Fruit fly (Drosophila melanogaster): ENCODE data around the gene alpha-Man-Ic.

alpha-Man-Ic gene

dm6 chr3R:29907601-29908175 lies 22.5 kb downstream of the alpha-Man-Ic start, which contains the start of gene CG31036:
Gene CG31036, plus strand, starts transcription at chr3R:29908107.
- TF ChIP-seq pad (GFP tag; optimal IDR thresholded peaks at IDR 0.05) (no peak), ovo (GFP tag; optimal IDR thresholded peaks at IDR 0.05) (no peak), Hr96 (GFP tag; optimal IDR thresholded peaks at IDR 0.05) (no peak), Crg-1 (GFP tag; optimal IDR thresholded peaks at IDR 0.05) (no peak), cnc (optimal IDR thresholded peaks at IDR 0.05) (no peak), CG1620 (GFP tag; optimal IDR thresholded peaks at IDR 0.05) (no peak), cic (GFP tag; optimal IDR thresholded peaks at IDR 0.05) (no peak), bab1 (GFP tag; optimal IDR thresholded peaks at IDR 0.05) (no peak), CG33017 (tag; optimal IDR thresholded peaks at IDR 0.05) (no peak), tj (GFP tag; optimal IDR thresholded peaks at IDR 0.05) (no peak), toe (GFP tag; optimal IDR thresholded peaks at IDR 0.05) (no peak), kay (GFP tag; ENCODE audit: borderline replicate concordance) (no peak), Mnt (GFP tag; optimal IDR thresholded peaks at IDR 0.05) (no peak)

dm6 chr3R:29905164-29905563 lies 25.0 kb downstream of the alpha-Man-Ic start, which contains the start of gene CG15515:
Gene CG15515, plus strand, starts transcription at chr3R:29905464.
- TF ChIP-seq Mnt (GFP tag; optimal IDR thresholded peaks at IDR 0.05) (no peak), cic (GFP tag; optimal IDR thresholded peaks at IDR 0.05) (no peak), pad (GFP tag; optimal IDR thresholded peaks at IDR 0.05) (no peak), kay (GFP tag; ENCODE audit: borderline replicate concordance) (no peak), CG5204 (GFP tag; optimal IDR thresholded peaks at IDR 0.05) (no peak), ovo (GFP tag; optimal IDR thresholded peaks at IDR 0.05) (no peak), CG1620 (GFP tag; optimal IDR thresholded peaks at IDR 0.05) (no peak), CG14711 (tag; optimal IDR thresholded peaks at IDR 0.05) (no peak), bab1 (GFP tag; optimal IDR thresholded peaks at IDR 0.05) (no peak), toe (GFP tag; optimal IDR thresholded peaks at IDR 0.05) (no peak), CG11617 (GFP tag; optimal IDR thresholded peaks at IDR 0.05) (no peak), Clk (GFP tag; optimal IDR thresholded peaks at IDR 0.05) (no peak), CG7045 (GFP tag; optimal IDR thresholded peaks at IDR 0.05) (no peak), CG12768 (GFP tag; optimal IDR thresholded peaks at IDR 0.05) (no peak), cnc (optimal IDR thresholded peaks at IDR 0.05) (no peak)

dm6 chr3R:29903775-29904356 lies 26.3 kb downstream of the alpha-Man-Ic start, which contains the start of gene CG15517:
Gene CG15517, minus strand, starts transcription at chr3R:29903825.
- TF ChIP-seq bab1 (GFP tag; optimal IDR thresholded peaks at IDR 0.05) (peak; percentile 30), CG11617 (GFP tag; optimal IDR thresholded peaks at IDR 0.05) (no peak)

dm6 chr3R:29899635-29900034 lies 30.6 kb downstream of the alpha-Man-Ic start:
- no peak for TF ChIP-seq CG33017 (tag; optimal IDR thresholded peaks at IDR 0.05)
- TF ChIP-seq bab1 (GFP tag; optimal IDR thresholded peaks at IDR 0.05), result no peak
- TF ChIP-seq CG11617 (GFP tag; optimal IDR thresholded peaks at IDR 0.05), result no peak
- no peak for TF ChIP-seq Crg-1 (GFP tag; optimal IDR thresholded peaks at IDR 0.05)
- TF ChIP-seq toe (GFP tag; optimal IDR thresholded peaks at IDR 0.05), result no peak
- no peak for TF ChIP-seq tj (GFP tag; optimal IDR thresholded peaks at IDR 0.05)
- TF ChIP-seq CG7101 (tag; optimal IDR thresholded peaks at IDR 0.05), result no peak
- TF ChIP-seq CG12768 (GFP tag; optimal IDR thresholded peaks at IDR 0.05), result no peak
- no peak for TF ChIP-seq Mnt (GFP tag; optimal IDR thresholded peaks at IDR 0.05)

dm6 chr3R:29898588-29898987 lies 31.6 kb downstream of the alpha-Man-Ic start:
- no peak for TF ChIP-seq Mnt (GFP tag; optimal IDR thresholded peaks at IDR 0.05)
- TF ChIP-seq kay (GFP tag; ENCODE audit: borderline replicate concordance), result no peak
- no peak for TF ChIP-seq Crg-1 (GFP tag; optimal IDR thresholded peaks at IDR 0.05)
- no peak for TF ChIP-seq cnc (optimal IDR thresholded peaks at IDR 0.05)
- no peak for TF ChIP-seq pad (GFP tag; optimal IDR thresholded peaks at IDR 0.05)
- TF ChIP-seq CG33017 (tag; optimal IDR thresholded peaks at IDR 0.05), result no peak
- no peak for TF ChIP-seq CG14711 (tag; optimal IDR thresholded peaks at IDR 0.05)
- no peak for TF ChIP-seq CG5204 (GFP tag; optimal IDR thresholded peaks at IDR 0.05)

- TF ChIP-seq CG33017 (tag; optimal IDR thresholded peaks at IDR 0.05), result peak; percentile 2
- TF ChIP-seq toe (GFP tag; optimal IDR thresholded peaks at IDR 0.05), result peak; percentile 3
- no peak for TF ChIP-seq Hr96 (GFP tag; optimal IDR thresholded peaks at IDR 0.05)
- TF ChIP-seq CG14711 (tag; optimal IDR thresholded peaks at IDR 0.05), result peak; percentile 13
- TF ChIP-seq CG5204 (GFP tag; optimal IDR thresholded peaks at IDR 0.05), result peak; percentile 16
- TF ChIP-seq CG7101 (tag; optimal IDR thresholded peaks at IDR 0.05), result no peak
Observed at dm6 chr3R:29894393-29894792, 35.8 kb downstream of the alpha-Man-Ic start.

- TF ChIP-seq kay (GFP tag; ENCODE audit: borderline replicate concordance) (no peak), cnc (optimal IDR thresholded peaks at IDR 0.05) (no peak), toe (GFP tag; optimal IDR thresholded peaks at IDR 0.05) (no peak), CG7101 (tag; optimal IDR thresholded peaks at IDR 0.05) (no peak), cic (GFP tag; optimal IDR thresholded peaks at IDR 0.05) (no peak), CG5204 (GFP tag; optimal IDR thresholded peaks at IDR 0.05) (no peak), pad (GFP tag; optimal IDR thresholded peaks at IDR 0.05) (no peak)
Observed at dm6 chr3R:29893030-29893429, 37.2 kb downstream of the alpha-Man-Ic start.

Measured in whole organism, adult.